Worm (Caenorhabditis elegans) whole organism, young adult: ENCODE measurements around the gene sri-36.

Experiments used
- ceh-40 ChIP-seq: fragments of 200-800 bp; sonication (Bioruptor generic); IDR thresholded peaks from 2 replicates; pipeline ENCODE4 v1.3.6; 2022; ENCODE audit warnings: missing genetic modification characterization, missing compliant biosample characterization
- nhr-27 ChIP-seq: fragments of 200-800 bp; sonication (Bioruptor generic); optimal IDR thresholded peaks from 2 replicates; lab custom pipeline; 2018; ENCODE audit warnings: mild to moderate bottlenecking, missing genetic modification characterization, moderate library complexity, missing compliant biosample characterization

DNA sequence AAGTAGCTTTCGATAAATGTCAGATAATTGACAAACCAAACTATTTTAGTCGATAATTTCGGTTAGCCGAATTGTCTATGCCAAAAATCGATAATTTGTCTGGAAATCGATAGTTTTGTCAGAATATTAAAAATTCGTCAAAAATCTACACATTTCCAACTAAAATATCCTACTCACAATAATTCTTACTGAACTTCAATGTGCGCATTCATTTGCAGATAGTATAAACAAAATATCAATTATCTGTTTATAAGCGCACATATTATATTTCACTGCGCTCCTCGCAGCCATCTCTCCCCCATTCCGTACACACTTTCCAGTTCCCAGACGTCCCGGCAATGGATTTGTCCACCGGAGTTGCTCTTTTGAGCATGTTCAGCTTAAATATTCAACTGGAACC, 39.4 kb upstream of the sri-36 start, which contains the start of gene lgc-28:
- no peak for TF ChIP-seq nhr-27
- TF ChIP-seq ceh-40 (GFP tag; lab: Robert Waterston, UW) = no peak
